Fruit fly (Drosophila melanogaster) whole organism, embryonic: ENCODE measurements around the gene Pebp1.

Experiments
- ATbp ChIP-seq: fragments of 200-800 bp; sonication (Bioruptor generic); optimal IDR thresholded peaks from 2 replicates; lab custom pipeline; 2017; ENCODE audit warnings: missing biosample characterization, mild to moderate bottlenecking, missing genetic modification characterization, missing genetic modification reagents
- Ada2b ChIP-seq: fragments of 200-800 bp; sonication (Bioruptor generic); IDR thresholded peaks from 2 replicates; pipeline ENCODE4 v1.3.6; 2022; ENCODE audit warnings: missing biosample characterization, missing genetic modification characterization
- CG10543 ChIP-seq: fragments of 200-800 bp; sonication (Bioruptor generic); optimal IDR thresholded peaks from 3 replicates; lab custom pipeline; 2017; ENCODE audit warnings: missing biosample characterization, mild to moderate bottlenecking, missing genetic modification characterization, moderate library complexity
- CG10654 ChIP-seq: fragments of 200-800 bp; sonication (Bioruptor generic); optimal IDR thresholded peaks from 2 replicates; lab custom pipeline; 2016; ENCODE audit warnings: missing biosample characterization, missing genetic modification characterization
- CG11247 ChIP-seq: fragments of 200-800 bp; sonication (Bioruptor generic); IDR thresholded peaks from 2 replicates; pipeline ENCODE4 v1.3.6; 2022; ENCODE audit warnings: missing biosample characterization, missing genetic modification characterization
- CG11398 ChIP-seq: fragments of 200-800 bp; sonication (Bioruptor generic); optimal IDR thresholded peaks from 2 replicates; lab custom pipeline; 2016; ENCODE audit warnings: missing biosample characterization, missing genetic modification characterization
- CG12299 ChIP-seq: fragments of 200-800 bp; sonication (Bioruptor generic); optimal IDR thresholded peaks from 2 replicates; lab custom pipeline; 2018; ENCODE audit warnings: missing biosample characterization, mild to moderate bottlenecking, missing genetic modification characterization
- CG1233 ChIP-seq: fragments of 200-800 bp; sonication (Bioruptor generic); optimal IDR thresholded peaks from 4 replicates; lab custom pipeline; 2018; ENCODE audit warnings: missing biosample characterization, mild to moderate bottlenecking, missing genetic modification characterization
- CG12391 ChIP-seq: fragments of 200-800 bp; sonication (Bioruptor generic); optimal IDR thresholded peaks from 3 replicates; lab custom pipeline; 2018; ENCODE audit warnings: missing biosample characterization, mild to moderate bottlenecking, missing genetic modification characterization, moderate library complexity
- CG13624 ChIP-seq: fragments of 200-800 bp; sonication (Bioruptor generic); optimal IDR thresholded peaks from 2 replicates; lab custom pipeline; 2016; ENCODE audit warnings: missing biosample characterization, missing genetic modification characterization
- CG17802 ChIP-seq: fragments of 200-800 bp; sonication (Bioruptor generic); optimal IDR thresholded peaks from 2 replicates; lab custom pipeline; 2018; ENCODE audit warnings: missing biosample characterization, mild to moderate bottlenecking, missing genetic modification characterization, moderate library complexity
- CG17829 ChIP-seq: fragments of 200-800 bp; optimal IDR thresholded peaks from 2 replicates; lab custom pipeline; 2019; ENCODE audit warnings: missing biosample characterization, mild to moderate bottlenecking, missing genetic modification characterization, moderate library complexity
- CG31441 ChIP-seq: fragments of 200-800 bp; sonication (Bioruptor generic); IDR thresholded peaks from 2 replicates; pipeline ENCODE4 v1.3.6; 2022; ENCODE audit warnings: missing biosample characterization, missing genetic modification characterization
- CG32772 ChIP-seq: fragments of 200-800 bp; sonication (Bioruptor generic); IDR thresholded peaks from 2 replicates; pipeline ENCODE4 v1.3.6; 2022; ENCODE audit warnings: missing biosample characterization, missing genetic modification characterization
- CG33213 ChIP-seq: fragments of 200-800 bp; sonication (Bioruptor generic); optimal IDR thresholded peaks from 3 replicates; lab custom pipeline; 2016; ENCODE audit warnings: missing biosample characterization, missing genetic modification characterization
- CG4820 ChIP-seq: fragments of 200-800 bp; sonication (Bioruptor generic); optimal IDR thresholded peaks from 3 replicates; lab custom pipeline; 2016; ENCODE audit warnings: missing biosample characterization, missing genetic modification characterization
- CG6654 ChIP-seq: fragments of 200-800 bp; sonication (Bioruptor generic); optimal IDR thresholded peaks from 2 replicates; lab custom pipeline; 2017; ENCODE audit warnings: missing biosample characterization, mild to moderate bottlenecking, missing genetic modification characterization
- CG6765 ChIP-seq: fragments of 200-800 bp; sonication (Bioruptor generic); optimal IDR thresholded peaks from 3 replicates; lab custom pipeline; 2017; ENCODE audit warnings: missing biosample characterization, mild to moderate bottlenecking, missing genetic modification characterization
- CG8944 ChIP-seq: fragments of 200-800 bp; sonication (Bioruptor generic); optimal IDR thresholded peaks from 3 replicates; lab custom pipeline; 2016; ENCODE audit warnings: missing biosample characterization, missing genetic modification characterization
- CG9817 ChIP-seq: fragments of 200-800 bp; sonication (Bioruptor generic); optimal IDR thresholded peaks from 2 replicates; lab custom pipeline; 2018; ENCODE audit warnings: missing biosample characterization, mild to moderate bottlenecking, missing genetic modification characterization, moderate library complexity
- CG9932 ChIP-seq: fragments of 200-800 bp; sonication (Bioruptor generic); IDR thresholded peaks from 2 replicates; pipeline ENCODE4 v1.3.6; 2022; ENCODE audit warnings: missing biosample characterization, missing genetic modification characterization
- Camta ChIP-seq: fragments of 200-800 bp; sonication (Bioruptor generic); optimal IDR thresholded peaks from 2 replicates; lab custom pipeline; 2016; ENCODE audit warnings: missing biosample characterization, missing genetic modification characterization
- E2f2 ChIP-seq: fragments of 200-800 bp; sonication (Bioruptor generic); IDR thresholded peaks from 2 replicates; pipeline ENCODE4 v1.3.6; 2022; ENCODE audit warnings: missing biosample characterization, missing genetic modification characterization
- Fer1 ChIP-seq: fragments of 200-800 bp; sonication (Bioruptor generic); optimal IDR thresholded peaks from 2 replicates; lab custom pipeline; 2017; ENCODE audit warnings: missing biosample characterization, mild to moderate bottlenecking, missing genetic modification characterization
- Fer3 ChIP-seq: fragments of 200-800 bp; sonication (Bioruptor generic); optimal IDR thresholded peaks from 2 replicates; lab custom pipeline; 2018; ENCODE audit warnings: missing biosample characterization, mild to moderate bottlenecking, missing genetic modification characterization, moderate library complexity
- Hr51 ChIP-seq, 2 experiments: fragments of 200-800 bp; sonication (Bioruptor generic); optimal IDR thresholded peaks; 2 replicates in 1 of 2; 3 replicates in 1 of 2; lab custom pipeline; 2016 to 2018; ENCODE audit warnings: missing biosample characterization in 2 of 2, missing genetic modification characterization in 2 of 2, mild to moderate bottlenecking in 1 of 2, moderate library complexity in 1 of 2
- Optix ChIP-seq: fragments of 200-800 bp; sonication (Bioruptor generic); IDR thresholded peaks from 3 replicates; pipeline ENCODE4 v1.3.6; 2022; ENCODE audit warnings: missing biosample characterization, missing genetic modification characterization
- Ptx1 ChIP-seq: fragments of 200-800 bp; sonication (Bioruptor generic); IDR thresholded peaks from 2 replicates; pipeline ENCODE4 v1.3.6; 2022; ENCODE audit warnings: missing biosample characterization, missing genetic modification characterization
- Ravus ChIP-seq: fragments of 200-800 bp; sonication (Bioruptor generic); IDR thresholded peaks from 2 replicates; pipeline ENCODE4 v1.3.6; 2022; ENCODE audit warnings: missing biosample characterization, missing genetic modification characterization
- Six4 ChIP-seq: fragments of 200-800 bp; sonication (Bioruptor generic); optimal IDR thresholded peaks from 2 replicates; lab custom pipeline; 2016; ENCODE audit warnings: missing biosample characterization, missing genetic modification characterization
- Tbp ChIP-seq: fragments of >200 bp; optimal IDR thresholded peaks from 2 replicates; lab custom pipeline; 2018; ENCODE audit warnings: missing biosample characterization, missing genetic modification characterization
- Xrp1 ChIP-seq: fragments of 200-800 bp; sonication (Bioruptor generic); IDR thresholded peaks from 2 replicates; pipeline ENCODE4 v1.3.6; 2022; ENCODE audit warnings: missing biosample characterization, missing genetic modification characterization
- al ChIP-seq: fragments of 200-800 bp; sonication (Bioruptor generic); IDR thresholded peaks from 2 replicates; pipeline ENCODE4 v1.3.6; 2022; ENCODE audit warnings: missing biosample characterization, missing genetic modification characterization
- ara ChIP-seq: fragments of 200-800 bp; sonication (Bioruptor generic); IDR thresholded peaks from 2 replicates; pipeline ENCODE4 v1.3.6; 2022; ENCODE audit warnings: missing biosample characterization, missing genetic modification characterization
- bcd ChIP-seq: fragments of 200-800 bp; sonication (Bioruptor generic); optimal IDR thresholded peaks from 2 replicates; lab custom pipeline; 2017; ENCODE audit warnings: missing biosample characterization, mild to moderate bottlenecking, missing genetic modification characterization
- fd64A ChIP-seq: fragments of 200-800 bp; sonication (Bioruptor generic); optimal IDR thresholded peaks from 3 replicates; lab custom pipeline; 2018; ENCODE audit warnings: missing biosample characterization, mild to moderate bottlenecking, missing genetic modification characterization
- gem ChIP-seq: fragments of 200-800 bp; sonication (Bioruptor generic); optimal IDR thresholded peaks from 2 replicates; lab custom pipeline; 2019; ENCODE audit warnings: missing biosample characterization, mild to moderate bottlenecking, missing genetic modification characterization, moderate library complexity
- hkb ChIP-seq, 2 experiments: fragments of 200-800 bp in 1 of 2; fragments of >200 bp in 1 of 2; sonication (Bioruptor generic) in 1 of 2; IDR thresholded peaks in 1 of 2; optimal IDR thresholded peaks in 1 of 2; 2 replicates each; pipeline versions ENCODE4 v1.3.6 to Lab custom; 2017 to 2022; ENCODE audit warnings: missing biosample characterization in 1 of 2, missing genetic modification characterization in 1 of 2
- mirr ChIP-seq: fragments of 200-800 bp; sonication (Bioruptor generic); optimal IDR thresholded peaks from 3 replicates; lab custom pipeline; 2018; ENCODE audit warnings: missing biosample characterization, mild to moderate bottlenecking, missing genetic modification characterization
- nerfin-1 ChIP-seq: fragments of 200-800 bp; sonication (Bioruptor generic); optimal IDR thresholded peaks from 3 replicates; lab custom pipeline; 2019; ENCODE audit warnings: missing biosample characterization, mild to moderate bottlenecking, missing genetic modification characterization, moderate library complexity
- rib ChIP-seq: fragments of 200-800 bp; sonication (Bioruptor generic); IDR thresholded peaks from 2 replicates; pipeline ENCODE4 v1.3.6; 2022; ENCODE audit warnings: missing biosample characterization, missing genetic modification characterization
- row ChIP-seq: fragments of 200-800 bp; sonication (Bioruptor generic); IDR thresholded peaks from 3 replicates; pipeline ENCODE4 v1.3.6; 2022; ENCODE audit warnings: missing biosample characterization, missing genetic modification characterization
- run ChIP-seq: fragments of 200-800 bp; sonication (Bioruptor generic); optimal IDR thresholded peaks from 3 replicates; lab custom pipeline; 2018; ENCODE audit warnings: missing biosample characterization, mild to moderate bottlenecking, missing genetic modification characterization
- scrt ChIP-seq: fragments of 200-800 bp; sonication (Bioruptor generic); optimal IDR thresholded peaks from 2 replicates; lab custom pipeline; 2018; ENCODE audit warnings: missing biosample characterization, mild to moderate bottlenecking, missing genetic modification characterization, moderate library complexity
- stc ChIP-seq: fragments of 200-800 bp; sonication (Bioruptor generic); IDR thresholded peaks from 2 replicates; pipeline ENCODE4 v1.3.6; 2022; ENCODE audit warnings: missing biosample characterization, missing genetic modification characterization
- tin ChIP-seq: fragments of 200-800 bp; sonication (Bioruptor generic); optimal IDR thresholded peaks from 3 replicates; lab custom pipeline; 2016; ENCODE audit warnings: missing biosample characterization, missing genetic modification characterization
- trem ChIP-seq: fragments of 200-800 bp; optimal IDR thresholded peaks from 3 replicates; lab custom pipeline; 2019; ENCODE audit warnings: missing biosample characterization, mild to moderate bottlenecking, missing genetic modification characterization, moderate library complexity
- ttk ChIP-seq: fragments of 200-800 bp; sonication (Bioruptor generic); IDR thresholded peaks from 2 replicates; pipeline ENCODE4 v2.1.2; 2022; ENCODE audit warnings: missing biosample characterization, missing genetic modification characterization
- vnd ChIP-seq: fragments of 200-800 bp; sonication (Bioruptor generic); IDR thresholded peaks from 3 replicates; pipeline ENCODE4 v1.3.6; 2022; ENCODE audit warnings: missing biosample characterization, missing genetic modification characterization; ENCODE audit not compliant: partially characterized antibody

The Pebp1 gene

dm6 chr3R:22494523-22495309 is 28.9 kb downstream of the Pebp1 start (continued):
- TF ChIP-seq ara (no peak), CG12391 (tag; lab: Kevin White, UChicago) (no peak), Optix (GFP tag; lab: Robert Waterston, UW) (no peak), CG8944 (GFP tag; lab: Kevin White, UChicago) (peak; percentile 42), nerfin-1 (no peak), CG4820 (GFP tag; lab: Kevin White, UChicago) (peak; percentile 33), Ptx1 (GFP tag; lab: Robert Waterston, UW) (0 out of 2 replicates have a peak, but pooled peaks have one; percentile 29), ttk (0 out of 2 replicates have a peak, but pooled peaks have one; percentile 15), CG17829 (no peak), CG12299 (tag; lab: Kevin White, UChicago) (peak; percentile 40), CG10654 (peak; percentile 36), CG10543 (peak; percentile 69), Xrp1 (GFP tag; lab: Robert Waterston, UW) (no peak), bcd (GFP tag; lab: Kevin White, UChicago) (peak; percentile 39), vnd (GFP tag; lab: Robert Waterston, UW) (no peak), Ravus (GFP tag; lab: Robert Waterston, UW) (no peak), CG9932 (GFP tag; lab: Robert Waterston, UW) (no peak), CG31441 (GFP tag; lab: Robert Waterston, UW) (peak; percentile 32; the same call in 1 of the 2 replicates), Hr51 (GFP tag; optimal IDR thresholded peaks at IDR 0.05; lab: Kevin White, UChicago) (peak in 1 of 2 experiments; percentile 21), rib (GFP tag; lab: Robert Waterston, UW) (no peak), Six4 (peak; percentile 9), row (peak; percentile 60), Fer1 (GFP tag; lab: Kevin White, UChicago) (peak; percentile 33), E2f2 (no peak), ATbp (GFP tag; lab: Kevin White, UChicago) (no peak), Fer3 (peak; percentile 44), CG6654 (GFP tag; lab: Kevin White, UChicago) (peak; percentile 22), CG33213 (GFP tag; lab: Kevin White, UChicago) (no peak), CG32772 (GFP tag; lab: Robert Waterston, UW) (no peak), hkb (optimal IDR thresholded peaks at IDR 0.05; lab: Kevin White, UChicago) (no peak), hkb (GFP tag; IDR thresholded peaks at IDR 0.05; lab: Robert Waterston, UW) (0 out of 2 replicates have a peak, but pooled peaks have one; percentile 7), CG6765 (GFP tag; lab: Kevin White, UChicago) (peak; percentile 7), CG11247 (GFP tag; lab: Robert Waterston, UW) (no peak), stc (no peak), CG1233 (GFP tag; lab: Kevin White, UChicago) (peak; percentile 59), run (tag; lab: Kevin White, UChicago) (no peak), CG9817 (tag; lab: Kevin White, UChicago) (peak; percentile 36), Tbp (GFP tag; lab: Kevin White, UChicago) (no peak), CG17802 (tag; lab: Kevin White, UChicago) (no peak), gem (tag; lab: Kevin White, UChicago) (peak; percentile 69), scrt (GFP tag; lab: Kevin White, UChicago) (peak; percentile 52), Camta (GFP tag; lab: Kevin White, UChicago) (no peak), trem (tag; lab: Kevin White, UChicago) (peak; percentile 4), CG11398 (GFP tag; lab: Kevin White, UChicago) (no peak), al (GFP tag; lab: Robert Waterston, UW) (peak; percentile 5; the same call in 1 of the 2 replicates), mirr (GFP tag; lab: Kevin White, UChicago) (peak; percentile 61), Ada2b (GFP tag; lab: Robert Waterston, UW) (0 out of 2 replicates have a peak, but pooled peaks have one; percentile 43), fd64A (GFP tag; lab: Kevin White, UChicago) (peak; percentile 3), CG13624 (GFP tag; lab: Kevin White, UChicago) (no peak), tin (GFP tag; lab: Kevin White, UChicago) (peak; percentile 36)
